Worm (Caenorhabditis elegans) whole organism, L4 larva: ENCODE data around the gene Y116A8C.10.

Experiments used
- D1046.2 ChIP-seq: fragments of 200-800 bp; sonication (Bioruptor generic); IDR thresholded peaks from 2 replicates; pipeline ENCODE4 v1.3.6; 2022; ENCODE audit warnings: missing genetic modification characterization, missing compliant biosample characterization
- F26F4.8 ChIP-seq: fragments of 200-800 bp; sonication (Bioruptor generic); conservative IDR thresholded peaks from 2 replicates; pipeline ENCODE4 v1.3.6; 2022; ENCODE audit warnings: missing genetic modification characterization, missing compliant biosample characterization
- F44E2.7 ChIP-seq: fragments of 200-800 bp; sonication (Bioruptor generic); IDR thresholded peaks from 2 replicates; pipeline ENCODE4 v2.1.2; 2022; ENCODE audit warnings: missing genetic modification characterization, missing compliant biosample characterization
- T26A8.4 ChIP-seq: fragments of 200-800 bp; sonication (Bioruptor generic); IDR thresholded peaks from 2 replicates; pipeline ENCODE4 v1.3.6; 2022; ENCODE audit warnings: missing genetic modification characterization, missing compliant biosample characterization
- Y105C5A.15 ChIP-seq: fragments of 200-800 bp; sonication (Bioruptor generic); IDR thresholded peaks from 2 replicates; pipeline ENCODE4 v1.3.6; 2022; ENCODE audit warnings: missing genetic modification characterization, missing compliant biosample characterization
- Y48G9A.11 ChIP-seq: fragments of 200-800 bp; sonication (Bioruptor generic); IDR thresholded peaks from 2 replicates; pipeline ENCODE4 v1.3.6; 2022; ENCODE audit warnings: missing genetic modification reagents, missing genetic modification characterization, missing compliant biosample characterization
- Y75B8A.6 ChIP-seq: fragments of 200-800 bp; sonication (Bioruptor generic); IDR thresholded peaks from 2 replicates; pipeline ENCODE4 v1.3.6; 2022; ENCODE audit warnings: missing genetic modification reagents, missing genetic modification characterization, missing compliant biosample characterization
- ZK337.2 ChIP-seq: fragments of 200-800 bp; sonication (Bioruptor generic); IDR thresholded peaks from 2 replicates; pipeline ENCODE4 v1.3.6; 2022; ENCODE audit warnings: missing genetic modification reagents, missing genetic modification characterization, missing compliant biosample characterization
- aha-1 ChIP-seq: fragments of 150-350 bp; peaks from one replicate; lab custom pipeline; 2014; ENCODE audit warnings: missing biosample characterization, missing genetic modification characterization
- aly-2 ChIP-seq: sonication (generic microtip); optimal IDR thresholded peaks from 2 replicates; lab custom pipeline; 2018; ENCODE audit warnings: missing biosample characterization, missing genetic modification characterization
- ceh-28 ChIP-seq: fragments of 150-350 bp; optimal IDR thresholded peaks from 2 replicates; lab custom pipeline; 2014; ENCODE audit warnings: missing biosample characterization, missing genetic modification reagents, missing genetic modification characterization
- ctbp-1 ChIP-seq: fragments of 200-800 bp; sonication (Bioruptor generic); IDR thresholded peaks from 2 replicates; pipeline ENCODE4 v1.3.6; 2022; ENCODE audit warnings: missing genetic modification reagents, missing genetic modification characterization, missing compliant biosample characterization
- daf-8 ChIP-seq: fragments of 200-800 bp; sonication (Bioruptor generic); IDR thresholded peaks from 2 replicates; pipeline ENCODE4 v1.3.6; 2022; ENCODE audit warnings: missing genetic modification characterization, missing compliant biosample characterization
- dmd-6 ChIP-seq: fragments of 200-800 bp; sonication (Bioruptor generic); IDR thresholded peaks from 2 replicates; pipeline ENCODE4 v1.3.6; 2022; ENCODE audit warnings: missing genetic modification reagents, missing genetic modification characterization, missing compliant biosample characterization
- dmd-8 ChIP-seq: fragments of 200-800 bp; sonication (Bioruptor generic); IDR thresholded peaks from 2 replicates; pipeline ENCODE4 v1.3.6; 2022; ENCODE audit warnings: missing genetic modification characterization, missing compliant biosample characterization
- duxl-1 ChIP-seq: sonication (generic microtip); optimal IDR thresholded peaks from 2 replicates; lab custom pipeline; 2016; ENCODE audit warnings: mild to moderate bottlenecking, missing genetic modification characterization, moderate library complexity, missing compliant biosample characterization; ENCODE audit not compliant: poor library complexity
- dve-1 ChIP-seq: sonication (generic microtip); optimal IDR thresholded peaks from 2 replicates; lab custom pipeline; 2017; ENCODE audit warnings: antibody characterized with exemption, mild to moderate bottlenecking, missing genetic modification characterization, missing compliant biosample characterization; ENCODE audit not compliant: insufficient read depth
- egl-43 ChIP-seq: fragments of 200-800 bp; sonication (Bioruptor generic); IDR thresholded peaks from 2 replicates; pipeline ENCODE4 v1.3.6; 2022; ENCODE audit warnings: missing genetic modification reagents, missing genetic modification characterization, missing compliant biosample characterization
- fkh-10 ChIP-seq: fragments of 150-350 bp; optimal IDR thresholded peaks from 2 replicates; lab custom pipeline; 2014; ENCODE audit warnings: missing biosample characterization, missing genetic modification reagents, missing genetic modification characterization
- hmg-1.1 ChIP-seq: fragments of 200-800 bp; sonication (Bioruptor generic); IDR thresholded peaks from 2 replicates; pipeline ENCODE4 v1.3.6; 2022; ENCODE audit warnings: missing genetic modification reagents, missing genetic modification characterization, missing compliant biosample characterization
- lin-1 ChIP-seq: fragments of 200-800 bp; sonication (Bioruptor generic); IDR thresholded peaks from 2 replicates; pipeline ENCODE4 v1.3.6; 2022; ENCODE audit warnings: missing genetic modification reagents, missing genetic modification characterization, missing compliant biosample characterization
- lin-38 ChIP-seq: fragments of 200-800 bp; sonication (Bioruptor generic); IDR thresholded peaks from 2 replicates; pipeline ENCODE4 v1.3.6; 2022; ENCODE audit warnings: missing genetic modification reagents, missing genetic modification characterization, missing compliant biosample characterization
- lin-39 ChIP-seq: fragments of 150-350 bp; optimal IDR thresholded peaks from 2 replicates; lab custom pipeline; 2014; ENCODE audit warnings: missing biosample characterization, missing genetic modification reagents, missing genetic modification characterization
- madf-9 ChIP-seq: fragments of 200-800 bp; sonication (Bioruptor generic); conservative IDR thresholded peaks from 2 replicates; pipeline ENCODE4 v1.3.6; 2022; ENCODE audit warnings: missing genetic modification reagents, missing genetic modification characterization, missing compliant biosample characterization
- mxl-3 ChIP-seq: fragments of 200-800 bp; sonication (Bioruptor generic); optimal IDR thresholded peaks from 2 replicates; lab custom pipeline; 2018; ENCODE audit warnings: mild to moderate bottlenecking, missing genetic modification characterization, missing compliant biosample characterization
- nhr-102 ChIP-seq: sonication (generic microtip); optimal IDR thresholded peaks from 2 replicates; lab custom pipeline; 2016; ENCODE audit warnings: mild to moderate bottlenecking, missing genetic modification characterization, moderate library complexity, missing compliant biosample characterization
- nhr-237 ChIP-seq: sonication (generic microtip); optimal IDR thresholded peaks from 2 replicates; lab custom pipeline; 2017; ENCODE audit warnings: missing biosample characterization, missing genetic modification characterization
- nhr-28 ChIP-seq: fragments of 150-350 bp; optimal IDR thresholded peaks from 2 replicates; lab custom pipeline; 2014; ENCODE audit warnings: missing biosample characterization, missing genetic modification characterization
- nhr-48 ChIP-seq: sonication (generic microtip); optimal IDR thresholded peaks from 2 replicates; lab custom pipeline; 2016; ENCODE audit warnings: mild to moderate bottlenecking, missing genetic modification characterization, missing compliant biosample characterization
- php-3 ChIP-seq: fragments of 200-800 bp; sonication (Bioruptor generic); IDR thresholded peaks from 2 replicates; pipeline ENCODE4 v1.3.6; 2022; ENCODE audit warnings: missing genetic modification reagents, missing genetic modification characterization, missing compliant biosample characterization
- set-16 ChIP-seq: fragments of 200-800 bp; sonication (Bioruptor generic); IDR thresholded peaks from 2 replicates; pipeline ENCODE4 v1.3.6; 2022; ENCODE audit warnings: missing genetic modification reagents, missing genetic modification characterization, missing compliant biosample characterization
- snpc-4 ChIP-seq: fragments of 150-350 bp; optimal IDR thresholded peaks from 2 replicates; lab custom pipeline; 2014; ENCODE audit warnings: missing biosample characterization, missing genetic modification characterization
- spr-1 ChIP-seq: sonication (generic microtip); optimal IDR thresholded peaks from 2 replicates; lab custom pipeline; 2016; ENCODE audit warnings: mild to moderate bottlenecking, missing genetic modification characterization, missing compliant biosample characterization
- tra-1 ChIP-seq: fragments of 200-800 bp; sonication (Bioruptor generic); IDR thresholded peaks from 2 replicates; pipeline ENCODE4 v1.3.6; 2022; ENCODE audit warnings: missing genetic modification reagents, missing genetic modification characterization, missing compliant biosample characterization
- unc-130 ChIP-seq: sonication (generic microtip); optimal IDR thresholded peaks from 2 replicates; lab custom pipeline; 2016; ENCODE audit warnings: missing genetic modification reagents, missing genetic modification characterization, missing compliant biosample characterization
- unc-62 ChIP-seq, 3 experiments: fragments of 150-350 bp in 1 of 3; sonication (generic microtip); optimal IDR thresholded peaks in 2 of 3; peaks in 1 of 3; 1 replicate in 1 of 3; 2 replicates in 2 of 3; lab custom pipeline; 2014 to 2017; ENCODE audit warnings: missing biosample characterization in 3 of 3, missing genetic modification characterization in 3 of 3, missing genetic modification reagents in 3 of 3, missing genotype in 1 of 3
- zip-11 ChIP-seq: fragments of 200-800 bp; sonication (Bioruptor generic); IDR thresholded peaks from 2 replicates; pipeline ENCODE4 v1.3.6; 2022; ENCODE audit warnings: missing genetic modification characterization, missing compliant biosample characterization
- ztf-7 ChIP-seq: fragments of 150-350 bp; optimal IDR thresholded peaks from 2 replicates; lab custom pipeline; 2014; ENCODE audit warnings: missing biosample characterization, missing genetic modification characterization

Y116A8C.10 gene

DNA sequence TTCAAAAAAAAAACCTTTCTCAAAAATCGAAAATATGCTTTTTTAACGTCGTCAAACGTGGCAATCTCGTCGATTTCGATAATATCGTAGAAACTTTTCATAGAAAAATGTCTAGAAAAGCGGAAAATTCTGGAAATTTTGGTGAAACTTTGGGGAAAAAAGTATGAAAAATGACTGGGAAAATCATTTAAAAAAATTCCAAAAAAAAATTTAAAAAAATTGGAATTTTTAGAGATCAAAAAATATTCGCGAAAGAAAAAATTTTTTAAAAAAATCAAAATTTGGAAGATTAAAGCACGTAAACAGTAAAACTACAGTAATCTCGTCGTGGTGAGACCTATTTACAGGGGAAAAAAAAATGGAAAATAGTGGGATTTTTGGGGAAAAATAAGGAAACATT lies at the start of gene Y116A8C.10:
Gene Y116A8C.10, minus strand, starts transcription at position 101 of the 400 bp plus-strand sequence.
- no peak for TF ChIP-seq daf-8 (GFP tag; lab: Robert Waterston, UW)
- no peak for TF ChIP-seq nhr-102 (tag; lab: Kevin White, UChicago)
- no peak for TF ChIP-seq lin-38 (GFP tag; lab: Robert Waterston, UW)
- no peak for TF ChIP-seq zip-11 (GFP tag; lab: Robert Waterston, UW)
- TF ChIP-seq hmg-1.1 (GFP tag; lab: Robert Waterston, UW), result no peak
- no peak for TF ChIP-seq lin-39

DNA sequence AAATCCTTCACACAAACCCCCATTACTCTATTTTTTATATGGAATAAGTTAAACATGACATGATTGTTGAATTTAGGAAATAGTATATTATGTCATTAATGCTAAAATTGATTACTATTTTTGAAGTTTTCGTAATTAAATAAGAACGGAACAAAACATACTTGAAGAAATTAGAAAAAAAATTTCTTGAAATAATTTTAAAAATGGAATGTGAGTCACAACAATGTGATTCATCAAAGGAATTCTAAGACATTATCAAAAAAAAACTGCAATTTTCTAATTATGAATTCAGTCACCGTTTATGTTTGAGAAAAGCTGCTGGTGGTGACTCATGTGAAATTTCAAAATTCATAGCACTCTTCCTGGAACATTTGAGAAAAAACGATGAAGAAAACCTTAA lies 49.5 kb upstream of the Y116A8C.10 start, which contains the start of gene nccd-1:
Gene nccd-1, plus strand, starts transcription at position 301 of the 400 bp plus-strand sequence.
- TF ChIP-seq fkh-10 (GFP tag; lab: Kevin White, UChicago) (no peak), dve-1 (no peak), spr-1 (tag; lab: Kevin White, UChicago) (no peak), Y75B8A.6 (GFP tag; lab: Robert Waterston, UW) (no peak), nhr-48 (tag; lab: Kevin White, UChicago) (no peak), F44E2.7 (GFP tag; lab: Robert Waterston, UW) (no peak), lin-1 (no peak), tra-1 (GFP tag; lab: Robert Waterston, UW) (no peak), nhr-102 (tag; lab: Kevin White, UChicago) (no peak), unc-62 (GFP tag; optimal IDR thresholded peaks at IDR 0.05 in 1 of 2; lab: Kevin White, UChicago) (no peak), unc-62 (tag; optimal IDR thresholded peaks at IDR 0.05; lab: Kevin White, UChicago) (no peak), dmd-8 (no peak), duxl-1 (tag; lab: Kevin White, UChicago) (no peak), aly-2 (no peak), ctbp-1 (GFP tag; lab: Robert Waterston, UW) (no peak), ceh-28 (tag; lab: Kevin White, UChicago) (no peak), unc-130 (no peak), Y48G9A.11 (GFP tag; lab: Robert Waterston, UW) (no peak), F26F4.8 (GFP tag; lab: Robert Waterston, UW) (no peak)

DNA sequence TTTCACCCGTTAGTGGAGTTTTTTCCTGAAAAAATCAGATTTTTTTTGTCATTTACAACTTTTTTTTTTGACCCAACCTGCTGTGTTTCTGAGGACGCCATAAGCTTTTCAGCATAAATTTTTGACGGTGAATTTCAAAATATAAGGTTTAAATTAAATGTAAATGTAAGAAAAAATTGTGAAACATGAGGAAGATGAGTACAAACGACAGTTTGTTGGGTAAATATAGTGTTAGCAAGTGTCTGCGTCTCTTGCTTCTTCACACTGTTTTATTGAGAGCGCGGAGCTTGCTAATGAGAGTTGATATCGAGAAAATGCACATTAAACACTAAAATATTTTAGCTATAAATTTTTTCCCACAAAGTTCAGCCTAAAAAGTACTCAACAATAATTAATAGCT lies 31.5 kb upstream of the Y116A8C.10 start, which contains the start of gene rom-3:
Gene rom-3, minus strand, starts transcription at position 101 of the 400 bp plus-strand sequence.
- TF ChIP-seq unc-62 (GFP tag; optimal IDR thresholded peaks at IDR 0.05 in 1 of 2; lab: Kevin White, UChicago) (peak in 1 of 2 experiments; percentile 49), unc-62 (tag; optimal IDR thresholded peaks at IDR 0.05; lab: Kevin White, UChicago) (no peak), nhr-28 (tag; lab: Kevin White, UChicago) (no peak), aly-2 (no peak)

DNA sequence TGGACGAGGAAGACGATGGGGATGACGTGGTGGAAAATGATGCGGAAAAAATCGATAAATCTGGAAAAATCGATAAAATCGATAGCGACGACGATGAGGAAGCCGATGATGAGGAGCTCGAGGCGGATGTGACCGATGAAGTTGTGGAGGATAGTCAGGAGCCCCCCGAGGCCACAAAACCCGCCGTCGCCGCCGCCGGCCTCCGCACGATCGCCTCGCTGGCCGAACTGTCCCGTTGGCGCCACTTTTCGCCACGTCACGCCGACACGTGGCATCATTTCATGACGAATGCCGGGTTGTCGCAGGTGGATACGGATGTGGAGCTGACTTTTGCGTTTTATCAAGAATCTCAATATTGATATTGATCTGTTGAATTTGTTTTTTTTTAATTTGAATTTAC lies 23.5 kb upstream of the Y116A8C.10 start:
- TF ChIP-seq madf-9 (GFP tag; lab: Robert Waterston, UW) (no peak), ceh-28 (tag; lab: Kevin White, UChicago) (peak; percentile 72), egl-43 (GFP tag; lab: Robert Waterston, UW) (0 out of 2 replicates have a peak, but pooled peaks have one; percentile 48), snpc-4 (no peak), set-16 (GFP tag; lab: Robert Waterston, UW) (peak; percentile 93)

DNA sequence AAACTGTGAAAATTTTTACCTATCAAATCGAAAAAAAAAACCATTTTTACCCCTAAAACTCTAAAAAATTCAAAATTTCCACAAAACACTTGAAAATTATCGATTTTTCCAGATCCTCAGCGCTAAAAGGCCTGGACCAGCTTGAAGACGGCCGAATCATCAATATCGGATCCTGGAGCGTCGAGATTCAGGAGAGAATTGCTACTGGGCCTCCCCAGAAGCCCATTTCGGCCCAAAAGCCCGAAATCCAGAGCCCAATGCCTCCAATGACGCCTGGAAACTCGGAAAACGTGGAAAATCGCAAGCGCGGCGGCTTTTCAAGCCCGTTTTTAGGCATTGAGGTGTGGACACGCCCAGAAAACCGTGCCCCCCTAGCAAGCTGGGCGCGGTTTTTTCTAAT lies 13.5 kb upstream of the Y116A8C.10 start:
- no peak for TF ChIP-seq ZK337.2 (GFP tag; lab: Robert Waterston, UW)
- no peak for TF ChIP-seq php-3 (GFP tag; lab: Robert Waterston, UW)
- peak; percentile 52 for TF ChIP-seq set-16 (GFP tag; lab: Robert Waterston, UW)
- no peak for TF ChIP-seq T26A8.4 (GFP tag; lab: Robert Waterston, UW)
- TF ChIP-seq Y105C5A.15 (GFP tag; lab: Robert Waterston, UW), result no peak
- no peak for TF ChIP-seq mxl-3 (GFP tag; lab: Kevin White, UChicago)
- TF ChIP-seq D1046.2 (GFP tag; lab: Robert Waterston, UW), result no peak
- no peak for TF ChIP-seq nhr-237 (tag; lab: Kevin White, UChicago)
- no peak for TF ChIP-seq dmd-6 (GFP tag; lab: Robert Waterston, UW)
- TF ChIP-seq ceh-28 (tag; lab: Kevin White, UChicago), result no peak
- no peak for TF ChIP-seq ctbp-1 (GFP tag; lab: Robert Waterston, UW)
- peak; percentile 82 for TF ChIP-seq aha-1 (tag; lab: Kevin White, UChicago)
- no peak for TF ChIP-seq ztf-7 (tag; lab: Kevin White, UChicago)
